Worm (Caenorhabditis elegans) whole organism, young adult: Measurements from ENCODE around the gene C16A11.5.

Source experiments
- B0336.3 ChIP-seq: fragments of 200-800 bp; sonication (Bioruptor generic); IDR thresholded peaks from 2 replicates; pipeline ENCODE4 v1.3.6; 2022; ENCODE audit warnings: missing genetic modification characterization, missing compliant biosample characterization
- D2030.7 ChIP-seq: fragments of 200-800 bp; sonication (Bioruptor generic); IDR thresholded peaks from 2 replicates; pipeline ENCODE4 v1.3.6; 2022; ENCODE audit warnings: missing genetic modification reagents, missing genetic modification characterization, missing compliant biosample characterization
- F52B5.7 ChIP-seq: sonication (generic microtip); optimal IDR thresholded peaks from 2 replicates; lab custom pipeline; 2016; ENCODE audit warnings: mild to moderate bottlenecking, missing genetic modification characterization, missing compliant biosample characterization
- F57C9.4 ChIP-seq: sonication (generic microtip); optimal IDR thresholded peaks from 2 replicates; lab custom pipeline; 2017; ENCODE audit warnings: mild to moderate bottlenecking, missing genetic modification characterization, missing compliant biosample characterization
- Y56A3A.18 ChIP-seq: fragments of 200-800 bp; sonication (Bioruptor generic); IDR thresholded peaks from 2 replicates; pipeline ENCODE4 v1.3.6; 2022; ENCODE audit warnings: missing genetic modification reagents, missing genetic modification characterization, missing compliant biosample characterization
- Y67H2A.10 ChIP-seq: fragments of 200-800 bp; sonication (Bioruptor generic); conservative IDR thresholded peaks from 2 replicates; pipeline ENCODE4 v1.3.6; 2022; ENCODE audit warnings: missing genetic modification reagents, missing genetic modification characterization, missing compliant biosample characterization
- Y95B8A.8 ChIP-seq: fragments of 200-800 bp; sonication (Bioruptor generic); IDR thresholded peaks from 2 replicates; pipeline ENCODE4 v1.3.6; 2022; ENCODE audit warnings: missing genetic modification reagents, missing genetic modification characterization, missing compliant biosample characterization
- atf-7 ChIP-seq: sonication (generic microtip); optimal IDR thresholded peaks from 2 replicates; lab custom pipeline; 2017; ENCODE audit warnings: mild to moderate bottlenecking, missing genetic modification characterization, missing compliant biosample characterization
- athp-1 ChIP-seq: sonication (generic microtip); optimal IDR thresholded peaks from 2 replicates; lab custom pipeline; 2017; ENCODE audit warnings: mild to moderate bottlenecking, missing genetic modification characterization, missing compliant biosample characterization
- attf-3 ChIP-seq: fragments of 200-800 bp; sonication (Bioruptor generic); conservative IDR thresholded peaks from 2 replicates; pipeline ENCODE4 v1.3.6; 2022; ENCODE audit warnings: missing genetic modification reagents, missing genetic modification characterization, missing compliant biosample characterization
- cebp-2 ChIP-seq: fragments of 200-800 bp; sonication (Bioruptor generic); IDR thresholded peaks from 2 replicates; pipeline ENCODE4 v1.3.6; 2022; ENCODE audit warnings: missing genetic modification characterization, missing compliant biosample characterization
- ceh-91 ChIP-seq: fragments of 200-800 bp; sonication (Bioruptor generic); IDR thresholded peaks from 2 replicates; pipeline ENCODE4 v1.3.6; 2022; ENCODE audit warnings: missing genetic modification reagents, missing genetic modification characterization, missing compliant biosample characterization
- chd-7 ChIP-seq: sonication (generic microtip); optimal IDR thresholded peaks from 2 replicates; lab custom pipeline; 2016; ENCODE audit warnings: mild to moderate bottlenecking, missing genetic modification characterization, moderate library complexity, missing compliant biosample characterization
- egl-44 ChIP-seq: fragments of 200-800 bp; sonication (Bioruptor generic); IDR thresholded peaks from 2 replicates; pipeline ENCODE4 v1.3.6; 2022; ENCODE audit warnings: missing genetic modification reagents, missing genetic modification characterization, missing compliant biosample characterization
- fkh-3 ChIP-seq: sonication (generic microtip); optimal IDR thresholded peaks from 2 replicates; lab custom pipeline; 2016; ENCODE audit warnings: mild to moderate bottlenecking, missing genetic modification characterization, missing compliant biosample characterization
- hmg-1.2 ChIP-seq: fragments of 200-800 bp; sonication (Bioruptor generic); IDR thresholded peaks from 2 replicates; pipeline ENCODE4 v1.3.6; 2022; ENCODE audit warnings: missing genetic modification reagents, missing genetic modification characterization, missing compliant biosample characterization
- hrde-1 ChIP-seq: sonication (generic microtip); optimal IDR thresholded peaks from 2 replicates; lab custom pipeline; 2016; ENCODE audit warnings: missing genetic modification characterization, mild to moderate bottlenecking, missing compliant biosample characterization, moderate library complexity, missing genotype, missing genetic modification reagents, borderline replicate concordance
- lir-1 ChIP-seq: fragments of 200-800 bp; sonication (Bioruptor generic); conservative IDR thresholded peaks from 2 replicates; pipeline ENCODE4 v1.3.6; 2022; ENCODE audit warnings: missing genetic modification reagents, missing genetic modification characterization, missing compliant biosample characterization
- madf-10 ChIP-seq: sonication (generic microtip); optimal IDR thresholded peaks from 2 replicates; lab custom pipeline; 2016; ENCODE audit warnings: mild to moderate bottlenecking, missing genetic modification characterization, missing compliant biosample characterization
- mcd-1 ChIP-seq: fragments of 200-800 bp; sonication (Bioruptor generic); IDR thresholded peaks from 2 replicates; pipeline ENCODE4 v1.3.6; 2022; ENCODE audit warnings: missing genetic modification reagents, missing genetic modification characterization, missing compliant biosample characterization
- nhr-80 ChIP-seq: sonication (generic microtip); optimal IDR thresholded peaks from 2 replicates; lab custom pipeline; 2016; ENCODE audit warnings: missing genetic modification characterization, missing compliant biosample characterization
- nhr-90 ChIP-seq: sonication (generic microtip); optimal IDR thresholded peaks from 2 replicates; lab custom pipeline; 2016; ENCODE audit warnings: missing genotype, mild to moderate bottlenecking, missing genetic modification characterization, missing compliant biosample characterization
- repo-1 ChIP-seq: sonication (generic microtip); optimal IDR thresholded peaks from 2 replicates; lab custom pipeline; 2017; ENCODE audit warnings: mild to moderate bottlenecking, missing genetic modification characterization, missing compliant biosample characterization
- tbp1 ChIP-seq: fragments of 200-800 bp; sonication (Bioruptor generic); optimal IDR thresholded peaks from 2 replicates; lab custom pipeline; 2018; ENCODE audit warnings: mild to moderate bottlenecking, missing genetic modification characterization, missing compliant biosample characterization
- ztf-18 ChIP-seq: sonication (generic microtip); optimal IDR thresholded peaks from 2 replicates; lab custom pipeline; 2016; ENCODE audit warnings: missing genotype, mild to moderate bottlenecking, missing genetic modification characterization, missing compliant biosample characterization
- ztf-22 ChIP-seq: fragments of 200-800 bp; sonication (Bioruptor generic); optimal IDR thresholded peaks from 2 replicates; lab custom pipeline; 2018; ENCODE audit warnings: mild to moderate bottlenecking, missing genetic modification characterization, moderate library complexity, missing compliant biosample characterization
- ztf-28 ChIP-seq: fragments of 200-800 bp; sonication (Bioruptor generic); IDR thresholded peaks from 2 replicates; pipeline ENCODE4 v1.3.6; 2022; ENCODE audit warnings: missing genetic modification reagents, missing genetic modification characterization, missing compliant biosample characterization
- ztf-6 ChIP-seq: fragments of 200-800 bp; sonication (Bioruptor generic); IDR thresholded peaks from 2 replicates; pipeline ENCODE4 v1.3.6; 2022; ENCODE audit warnings: missing genetic modification reagents, missing genetic modification characterization, missing compliant biosample characterization

The C16A11.5 gene

DNA sequence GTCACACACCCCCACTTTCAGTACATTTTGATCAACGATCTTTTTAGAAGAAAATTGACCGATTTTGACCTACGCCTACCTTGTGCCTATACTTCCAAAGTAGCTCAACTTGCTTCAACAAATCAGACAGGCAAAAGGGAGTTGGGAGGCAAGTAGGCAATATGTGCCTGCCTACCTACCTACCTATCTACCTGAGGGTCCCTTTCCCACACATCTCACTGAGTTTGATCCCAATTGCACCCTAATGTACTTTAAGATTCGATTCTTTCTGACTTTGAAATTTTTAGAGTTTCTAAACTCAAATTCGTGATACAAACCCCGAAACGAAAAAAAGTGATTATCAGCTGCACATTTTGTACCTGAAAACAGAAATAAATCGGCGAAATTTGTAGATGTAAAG, 44.6 kb downstream of the C16A11.5 start:
- TF ChIP-seq egl-44, result no peak
- TF ChIP-seq mcd-1, result no peak
- no peak for TF ChIP-seq ztf-28 (GFP tag; lab: Robert Waterston, UW)
- TF ChIP-seq hmg-1.2, result no peak
- no peak for TF ChIP-seq F52B5.7 (tag; lab: Kevin White, UChicago)
- no peak for TF ChIP-seq F57C9.4 (tag; lab: Kevin White, UChicago)
- no peak for TF ChIP-seq Y95B8A.8
- no peak for TF ChIP-seq nhr-80
- TF ChIP-seq D2030.7 (GFP tag; lab: Robert Waterston, UW), result no peak
- no peak for TF ChIP-seq fkh-3 (tag; lab: Kevin White, UChicago)
- TF ChIP-seq ztf-18 (tag; lab: Kevin White, UChicago), result no peak
- no peak for TF ChIP-seq nhr-90 (tag; lab: Kevin White, UChicago)
- no peak for TF ChIP-seq ztf-22 (GFP tag; lab: Kevin White, UChicago)
- no peak for TF ChIP-seq chd-7
- no peak for TF ChIP-seq attf-3 (GFP tag; lab: Robert Waterston, UW)
- no peak for TF ChIP-seq Y56A3A.18
- TF ChIP-seq madf-10 (tag; lab: Kevin White, UChicago), result no peak

DNA sequence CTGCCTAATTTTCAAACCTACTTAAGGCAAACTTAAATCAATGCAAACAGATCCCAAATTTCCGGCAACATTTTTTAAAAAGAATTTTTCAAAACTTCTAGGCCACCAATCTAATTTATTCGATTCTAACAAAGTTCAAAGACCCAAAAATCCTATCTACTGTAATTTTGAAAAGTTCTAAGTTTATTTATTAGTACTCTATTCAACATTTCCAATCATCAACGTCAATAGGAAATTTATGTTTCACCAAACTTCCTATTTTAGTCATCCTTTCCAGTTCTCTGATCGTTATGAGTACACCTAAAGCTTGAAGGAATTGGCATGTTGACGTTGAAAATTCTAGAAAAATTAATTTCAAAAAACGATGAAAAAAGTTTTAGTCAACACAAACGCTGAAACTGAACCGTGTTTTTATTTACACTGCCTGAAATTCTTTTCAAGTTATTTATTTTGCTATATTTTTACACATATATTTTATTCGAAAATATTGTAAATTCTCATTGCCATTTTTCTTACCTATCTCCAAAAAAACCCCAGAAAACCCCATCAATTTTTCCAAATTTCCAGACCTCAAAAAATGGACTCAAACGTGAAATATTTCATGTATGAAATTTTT, 52.6 kb downstream of the C16A11.5 start, which contains the start of gene npr-42:
TSS of gene npr-42 (plus strand) at position 566 of the 616 bp plus-strand sequence.
- no peak for TF ChIP-seq nhr-90 (tag; lab: Kevin White, UChicago)
- TF ChIP-seq Y67H2A.10 (GFP tag; lab: Robert Waterston, UW), result no peak
- no peak for TF ChIP-seq ztf-6 (GFP tag; lab: Robert Waterston, UW)
- TF ChIP-seq hrde-1 (tag; lab: Kevin White, UChicago), result no peak
- no peak for TF ChIP-seq lir-1 (GFP tag; lab: Robert Waterston, UW)
- TF ChIP-seq repo-1 (tag; lab: Kevin White, UChicago), result no peak
- no peak for TF ChIP-seq tbp1 (GFP tag; lab: Kevin White, UChicago)
- no peak for TF ChIP-seq ceh-91 (GFP tag; lab: Robert Waterston, UW)
- no peak for TF ChIP-seq B0336.3
- TF ChIP-seq ztf-22 (GFP tag; lab: Kevin White, UChicago), result no peak
- TF ChIP-seq athp-1, result no peak
- no peak for TF ChIP-seq cebp-2 (GFP tag; lab: Robert Waterston, UW)
- TF ChIP-seq atf-7 (tag; lab: Kevin White, UChicago), result no peak
- TF ChIP-seq mcd-1, result no peak
